Fruit fly (Drosophila melanogaster) whole organism, embryonic: Measurements from ENCODE around the gene Twdlalpha.

ENCODE experiments used
- Asciz ChIP-seq: fragments of 200-800 bp; sonication (Bioruptor generic); optimal IDR thresholded peaks from 2 replicates; lab custom pipeline; 2017; ENCODE audit warnings: missing biosample characterization, mild to moderate bottlenecking, missing genetic modification characterization, missing genetic modification reagents
- Bgb ChIP-seq: fragments of 200-800 bp; sonication (Bioruptor generic); IDR thresholded peaks from 2 replicates; pipeline ENCODE4 v1.3.6; 2022; ENCODE audit warnings: missing biosample characterization, missing genetic modification characterization; ENCODE audit not compliant: partially characterized antibody
- CG10462 ChIP-seq: fragments of 200-800 bp; sonication (Bioruptor generic); optimal IDR thresholded peaks from 2 replicates; lab custom pipeline; 2016; ENCODE audit warnings: missing biosample characterization, missing genetic modification characterization
- CG10959 ChIP-seq: fragments of 200-800 bp; sonication (Bioruptor generic); IDR thresholded peaks from 2 replicates; pipeline ENCODE4 v1.3.6; 2022; ENCODE audit warnings: missing biosample characterization, missing genetic modification characterization
- CG11560 ChIP-seq: fragments of 200-800 bp; sonication (Bioruptor generic); IDR thresholded peaks from 3 replicates; pipeline ENCODE4 v1.3.6; 2022; ENCODE audit warnings: missing biosample characterization, missing genetic modification characterization
- CG11696 ChIP-seq: fragments of 200-800 bp; sonication (Bioruptor generic); IDR thresholded peaks from 2 replicates; pipeline ENCODE4 v1.3.6; 2022; ENCODE audit warnings: missing biosample characterization, missing genetic modification characterization
- CG12769 ChIP-seq: fragments of 200-800 bp; sonication (Bioruptor generic); optimal IDR thresholded peaks from 2 replicates; lab custom pipeline; 2019; ENCODE audit warnings: missing biosample characterization, mild to moderate bottlenecking, missing genetic modification characterization, moderate library complexity
- CG14050 ChIP-seq: fragments of 200-800 bp; sonication (Bioruptor generic); IDR thresholded peaks from 3 replicates; pipeline ENCODE4 v1.3.6; 2022; ENCODE audit warnings: missing biosample characterization, missing genetic modification characterization
- CG15514 ChIP-seq: fragments of 200-800 bp; sonication (Bioruptor generic); optimal IDR thresholded peaks from 3 replicates; lab custom pipeline; 2017; ENCODE audit warnings: missing biosample characterization, missing genetic modification characterization, mild to moderate bottlenecking, moderate library complexity, missing genetic modification reagents
- CG1603 ChIP-seq: fragments of 200-800 bp; sonication (Bioruptor generic); optimal IDR thresholded peaks from 2 replicates; lab custom pipeline; 2019; ENCODE audit warnings: missing biosample characterization, mild to moderate bottlenecking, missing genetic modification characterization, moderate library complexity
- CG17612 ChIP-seq: fragments of 200-800 bp; sonication (Bioruptor generic); IDR thresholded peaks from 2 replicates; pipeline ENCODE4 v1.3.6; 2022; ENCODE audit warnings: missing biosample characterization, missing genetic modification characterization
- CG18262 ChIP-seq: fragments of 200-800 bp; optimal IDR thresholded peaks from 3 replicates; lab custom pipeline; 2019; ENCODE audit warnings: missing biosample characterization, mild to moderate bottlenecking, missing genetic modification characterization, moderate library complexity
- CG3065 ChIP-seq: fragments of 200-800 bp; sonication (Bioruptor generic); optimal IDR thresholded peaks from 2 replicates; lab custom pipeline; 2016; ENCODE audit warnings: missing biosample characterization, missing genetic modification characterization
- CG33213 ChIP-seq: fragments of 200-800 bp; sonication (Bioruptor generic); optimal IDR thresholded peaks from 3 replicates; lab custom pipeline; 2016; ENCODE audit warnings: missing biosample characterization, missing genetic modification characterization
- CG34224 ChIP-seq: fragments of 200-800 bp; sonication (Bioruptor generic); IDR thresholded peaks from 3 replicates; pipeline ENCODE4 v1.3.6; 2022; ENCODE audit warnings: missing biosample characterization, missing genetic modification characterization; ENCODE audit not compliant: partially characterized antibody
- CG4360 ChIP-seq: fragments of 200-800 bp; sonication (Bioruptor generic); IDR thresholded peaks from 2 replicates; pipeline ENCODE4 v1.3.6; 2022; ENCODE audit warnings: missing biosample characterization, missing genetic modification characterization
- CG4820 ChIP-seq: fragments of 200-800 bp; sonication (Bioruptor generic); optimal IDR thresholded peaks from 3 replicates; lab custom pipeline; 2016; ENCODE audit warnings: missing biosample characterization, missing genetic modification characterization
- CG5245 ChIP-seq: fragments of 200-800 bp; sonication (Bioruptor generic); optimal IDR thresholded peaks from 3 replicates; lab custom pipeline; 2016; ENCODE audit warnings: missing biosample characterization, missing genetic modification characterization
- CG6272 ChIP-seq: fragments of 200-800 bp; sonication (Bioruptor generic); IDR thresholded peaks from 2 replicates; pipeline ENCODE4 v1.3.6; 2022; ENCODE audit warnings: missing biosample characterization, missing genetic modification characterization
- Dad ChIP-seq: fragments of 200-800 bp; sonication (Bioruptor generic); optimal IDR thresholded peaks from 3 replicates; lab custom pipeline; 2016; ENCODE audit warnings: missing biosample characterization, missing genetic modification characterization
- Dfd ChIP-seq, 2 experiments: fragments of >200 bp; optimal IDR thresholded peaks; 2 replicates each; lab custom pipeline; 2017; ENCODE audit warnings: missing biosample characterization in 2 of 2, missing genetic modification characterization in 2 of 2
- Doc3 ChIP-seq: fragments of 200-800 bp; sonication (Bioruptor generic); IDR thresholded peaks from 3 replicates; pipeline ENCODE4 v1.3.6; 2022; ENCODE audit warnings: missing biosample characterization, missing genetic modification characterization; ENCODE audit not compliant: partially characterized antibody
- Fer3 ChIP-seq: fragments of 200-800 bp; sonication (Bioruptor generic); optimal IDR thresholded peaks from 2 replicates; lab custom pipeline; 2018; ENCODE audit warnings: missing biosample characterization, mild to moderate bottlenecking, missing genetic modification characterization, moderate library complexity
- Gug ChIP-seq: fragments of 200-800 bp; sonication (Bioruptor generic); IDR thresholded peaks from 4 replicates; pipeline ENCODE4 v1.3.6; 2022; ENCODE audit warnings: missing biosample characterization, missing genetic modification characterization
- Med ChIP-seq: fragments of 200-800 bp; sonication (Bioruptor generic); peaks from one replicate; lab custom pipeline; 2016; ENCODE audit warnings: missing biosample characterization, missing genetic modification characterization, mild to moderate bottlenecking, inconsistent platforms, moderate library complexity
- NfI ChIP-seq: fragments of 200-800 bp; sonication (Bioruptor generic); optimal IDR thresholded peaks from 3 replicates; lab custom pipeline; 2018; ENCODE audit warnings: missing biosample characterization, mild to moderate bottlenecking, missing genetic modification characterization, moderate library complexity
- Scr ChIP-seq: fragments of 200-800 bp; sonication (Bioruptor generic); IDR thresholded peaks from 2 replicates; pipeline ENCODE4 v1.3.6; 2022; ENCODE audit warnings: missing biosample characterization, missing genetic modification characterization; ENCODE audit not compliant: partially characterized antibody
- Side ChIP-seq: fragments of 200-800 bp; sonication (Bioruptor generic); optimal IDR thresholded peaks from 2 replicates; lab custom pipeline; 2016; ENCODE audit warnings: missing biosample characterization, missing genetic modification characterization
- aop ChIP-seq: fragments of 200-800 bp; sonication (Bioruptor generic); IDR thresholded peaks from 2 replicates; pipeline ENCODE4 v1.3.6; 2022; ENCODE audit warnings: missing biosample characterization, missing genetic modification characterization
- bsh ChIP-seq, 2 experiments: fragments of 200-800 bp; sonication (Bioruptor generic); optimal IDR thresholded peaks; 2 replicates each; lab custom pipeline; 2017 to 2018; ENCODE audit warnings: mild to moderate bottlenecking in 2 of 2, missing biosample characterization in 2 of 2, missing genetic modification characterization in 2 of 2, moderate library complexity in 1 of 2
- caup ChIP-seq: fragments of 200-800 bp; sonication (Bioruptor generic); optimal IDR thresholded peaks from 3 replicates; lab custom pipeline; 2017; ENCODE audit warnings: missing biosample characterization, mild to moderate bottlenecking, missing genetic modification characterization, moderate library complexity; ENCODE audit not compliant: severe bottlenecking
- ci ChIP-seq: fragments of 200-800 bp; sonication (Bioruptor generic); IDR thresholded peaks from 3 replicates; pipeline ENCODE4 v1.3.6; 2022; ENCODE audit warnings: missing biosample characterization, missing genetic modification characterization
- dmrt11E ChIP-seq: fragments of 200-800 bp; sonication (Bioruptor generic); optimal IDR thresholded peaks from 3 replicates; lab custom pipeline; 2018; ENCODE audit warnings: missing biosample characterization, mild to moderate bottlenecking, missing genetic modification characterization, moderate library complexity
- dpn ChIP-seq, 2 experiments: fragments of 200-800 bp; sonication (Bioruptor generic); optimal IDR thresholded peaks; 3 replicates each; lab custom pipeline; 2016; ENCODE audit warnings: missing biosample characterization in 2 of 2, missing genetic modification characterization in 2 of 2
- dysf ChIP-seq: fragments of 200-800 bp; sonication (Bioruptor generic); IDR thresholded peaks from 3 replicates; pipeline ENCODE4 v1.3.6; 2022; ENCODE audit warnings: missing biosample characterization, missing genetic modification characterization
- grau ChIP-seq: fragments of 200-800 bp; optimal IDR thresholded peaks from 3 replicates; lab custom pipeline; 2019; ENCODE audit warnings: missing biosample characterization, mild to moderate bottlenecking, missing genetic modification characterization, moderate library complexity
- gt ChIP-seq: fragments of 200-800 bp; sonication (Bioruptor generic); IDR thresholded peaks from 2 replicates; pipeline ENCODE4 v1.3.6; 2022; ENCODE audit warnings: missing biosample characterization, missing genetic modification characterization
- hbn ChIP-seq: fragments of 200-800 bp; sonication (Bioruptor generic); IDR thresholded peaks from 2 replicates; pipeline ENCODE4 v1.3.6; 2022; ENCODE audit warnings: missing biosample characterization, missing genetic modification characterization; ENCODE audit not compliant: partially characterized antibody
- kay ChIP-seq: fragments of 200-800 bp; sonication (Bioruptor generic); optimal IDR thresholded peaks from 2 replicates; lab custom pipeline; 2016; ENCODE audit warnings: missing biosample characterization, missing genetic modification characterization
- ranshi ChIP-seq: fragments of 200-800 bp; sonication (Bioruptor generic); IDR thresholded peaks from 2 replicates; pipeline ENCODE4 v1.3.6; 2022; ENCODE audit warnings: missing biosample characterization, missing genetic modification characterization
- sd ChIP-seq: fragments of 200-800 bp; sonication (Bioruptor generic); optimal IDR thresholded peaks from 3 replicates; lab custom pipeline; 2018; ENCODE audit warnings: missing biosample characterization, mild to moderate bottlenecking, missing genetic modification characterization, moderate library complexity
- sens ChIP-seq: fragments of 200-800 bp; sonication (Bioruptor generic); peaks from one replicate; lab custom pipeline; 2016; ENCODE audit warnings: missing biosample characterization, missing genetic modification characterization
- tll ChIP-seq, 2 experiments: fragments of 200-800 bp in 1 of 2; fragments of >200 bp in 1 of 2; sonication (Bioruptor generic) in 1 of 2; optimal IDR thresholded peaks; 2 replicates each; lab custom pipeline; 2017 to 2019; ENCODE audit warnings: missing biosample characterization in 2 of 2, missing genetic modification characterization in 2 of 2, mild to moderate bottlenecking in 1 of 2, moderate library complexity in 1 of 2
- tna ChIP-seq: fragments of 200-800 bp; sonication (Bioruptor generic); IDR thresholded peaks from 2 replicates; pipeline ENCODE4 v1.3.6; 2022; ENCODE audit warnings: missing biosample characterization, missing genetic modification characterization; ENCODE audit not compliant: partially characterized antibody
- vfl ChIP-seq: fragments of 200-800 bp; sonication (Bioruptor generic); optimal IDR thresholded peaks from 2 replicates; lab custom pipeline; 2016; ENCODE audit warnings: missing biosample characterization, missing genetic modification characterization
- vnd ChIP-seq: fragments of 200-800 bp; sonication (Bioruptor generic); IDR thresholded peaks from 3 replicates; pipeline ENCODE4 v1.3.6; 2022; ENCODE audit warnings: missing biosample characterization, missing genetic modification characterization; ENCODE audit not compliant: partially characterized antibody
- vvl ChIP-seq: fragments of 200-800 bp; sonication (Bioruptor generic); IDR thresholded peaks from 2 replicates; pipeline ENCODE4 v1.3.6; 2022; ENCODE audit warnings: missing biosample characterization, missing genetic modification characterization

Twdlalpha gene

DNA sequence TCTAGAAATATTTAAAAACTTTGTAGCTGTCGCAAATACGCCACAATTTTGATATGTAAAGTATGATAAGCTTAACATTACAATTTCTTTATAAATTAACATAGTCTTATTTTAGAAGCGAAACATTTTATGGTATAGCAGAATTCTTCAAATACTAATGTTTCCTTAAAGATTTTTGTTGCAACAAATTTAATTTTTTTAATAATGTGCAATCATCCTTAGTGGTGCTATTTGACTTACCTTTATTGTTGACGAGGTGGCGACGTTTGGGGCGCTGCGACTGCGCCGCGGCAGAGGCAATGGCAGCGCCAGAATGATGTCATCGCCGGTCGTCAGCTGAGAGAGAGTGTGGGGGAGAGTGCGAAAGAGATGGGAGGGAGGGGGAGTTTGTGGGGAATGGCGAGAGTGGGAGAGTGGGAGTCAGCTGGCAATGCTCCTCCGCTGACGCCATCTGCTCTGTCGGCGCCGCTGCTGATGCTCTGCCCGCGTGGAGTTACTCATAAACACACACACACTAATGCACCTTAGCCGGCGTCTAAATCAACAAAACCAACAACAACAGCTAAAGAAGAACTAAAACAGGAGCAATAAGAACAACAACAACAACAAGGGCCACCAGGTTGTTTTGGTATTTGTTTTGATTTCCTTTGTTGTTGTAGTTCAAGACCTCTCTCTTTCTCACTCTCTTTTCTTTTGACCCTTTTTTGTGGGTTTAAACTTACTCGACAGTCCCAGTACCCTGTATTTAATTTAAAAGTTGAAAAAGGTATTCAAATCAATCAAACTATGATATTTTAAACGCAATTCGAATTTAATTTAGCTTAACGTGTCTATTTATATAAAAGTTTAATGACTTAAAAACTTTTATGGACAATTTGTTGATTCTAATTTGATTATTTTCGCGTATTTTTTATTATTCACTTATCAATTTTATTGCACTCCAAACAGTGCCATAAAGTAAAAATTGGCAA lies 19.2 kb upstream of the Twdlalpha start (continued):
- peak; percentile 12; the same call in 1 of the 4 replicates for TF ChIP-seq Gug (GFP tag; lab: Robert Waterston, UW)
- TF ChIP-seq ranshi (GFP tag; lab: Robert Waterston, UW) = no peak
- no peak for TF ChIP-seq tna
- peak; percentile 38 for TF ChIP-seq CG12769 (tag; lab: Kevin White, UChicago)
- TF ChIP-seq CG15514 (GFP tag; lab: Kevin White, UChicago) = peak; percentile 20
- TF ChIP-seq Scr = no peak
- peak; percentile 80 for TF ChIP-seq ci (GFP tag; lab: Robert Waterston, UW)
- TF ChIP-seq CG10959 (GFP tag; lab: Robert Waterston, UW) = 0 out of 2 replicates have a peak, but pooled peaks have one; percentile 24
- TF ChIP-seq Side (GFP tag; lab: Kevin White, UChicago) = peak; percentile 24
- TF ChIP-seq CG11560 = no peak
- peak; percentile 89 for TF ChIP-seq grau
- peak; percentile 21 for TF ChIP-seq kay (GFP tag; lab: Kevin White, UChicago)
- TF ChIP-seq dmrt11E (tag; lab: Kevin White, UChicago) = peak; percentile 69
- TF ChIP-seq CG18262 (tag; lab: Kevin White, UChicago) = peak; percentile 73
- TF ChIP-seq CG4360 = peak; percentile 95
- TF ChIP-seq CG4820 = peak; percentile 5
- TF ChIP-seq CG10462 (GFP tag; lab: Kevin White, UChicago) = peak; percentile 33
- peak; percentile 37 for TF ChIP-seq vfl
- peak; percentile 19; the same call in 1 of the 2 replicates for TF ChIP-seq Bgb (GFP tag; lab: Robert Waterston, UW)
- peak; percentile 88 for TF ChIP-seq CG11696 (GFP tag; lab: Robert Waterston, UW)
- TF ChIP-seq CG17612 (GFP tag; lab: Robert Waterston, UW) = peak; percentile 9; the same call in 1 of the 2 replicates
- 0 out of 3 replicates have a peak, but pooled peaks have one; percentile 17 for TF ChIP-seq CG34224
- peak; percentile 77 for TF ChIP-seq Med
- TF ChIP-seq Dfd (GFP tag; optimal IDR thresholded peaks at IDR 0.05; lab: Kevin White, UChicago) = no peak
- TF ChIP-seq CG3065 = no peak
- TF ChIP-seq vnd (GFP tag; lab: Robert Waterston, UW) = no peak
- no peak for TF ChIP-seq Doc3
- TF ChIP-seq caup = peak; percentile 28
- TF ChIP-seq tll (GFP tag; optimal IDR thresholded peaks at IDR 0.05; lab: Kevin White, UChicago) = no peak
- TF ChIP-seq vvl (GFP tag; lab: Robert Waterston, UW) = peak; percentile 51
- TF ChIP-seq Dad (GFP tag; lab: Kevin White, UChicago) = no peak
- TF ChIP-seq CG33213 (GFP tag; lab: Kevin White, UChicago) = no peak
- TF ChIP-seq Asciz (GFP tag; lab: Kevin White, UChicago) = peak; percentile 32
- TF ChIP-seq CG1603 (tag; lab: Kevin White, UChicago) = no peak
- no peak for TF ChIP-seq aop (GFP tag; lab: Robert Waterston, UW)
- TF ChIP-seq Fer3 (tag; lab: Kevin White, UChicago) = peak; percentile 58
- TF ChIP-seq gt = no peak
- peak; percentile 96 for TF ChIP-seq sens (GFP tag; lab: Kevin White, UChicago)
- TF ChIP-seq CG5245 (GFP tag; lab: Kevin White, UChicago) = no peak
- peak; percentile 59 for TF ChIP-seq sd
- peak in 1 of 2 experiments; percentile 81 for TF ChIP-seq bsh (GFP tag; optimal IDR thresholded peaks at IDR 0.05; lab: Kevin White, UChicago)
- TF ChIP-seq dpn (GFP tag; optimal IDR thresholded peaks at IDR 0.05; lab: Kevin White, UChicago) = peak; percentile 69 to 72
- peak; percentile 81 for TF ChIP-seq dysf (GFP tag; lab: Robert Waterston, UW)
- peak; percentile 83 for TF ChIP-seq NfI (GFP tag; lab: Kevin White, UChicago)
- no peak for TF ChIP-seq hbn (GFP tag; lab: Robert Waterston, UW)
- no peak for TF ChIP-seq CG6272 (GFP tag; lab: Robert Waterston, UW)
- TF ChIP-seq CG14050 (GFP tag; lab: Robert Waterston, UW) = peak; percentile 67; the same call in 2 of the 3 replicates
